Fruit fly (Drosophila melanogaster) whole organism, embryonic: ENCODE results near the gene CG14507.
A peak's percentile ranks its signal among the peaks of the same experiment; 100 is the strongest.

ENCODE experiments used
- Aef1 ChIP-seq: fragments of 200-800 bp; sonication (Bioruptor generic); IDR thresholded peaks from 3 replicates; pipeline ENCODE4 v1.3.6; 2022; ENCODE audit warnings: missing biosample characterization, missing genetic modification characterization
- BEAF-32 ChIP-seq: fragments of 200-800 bp; sonication (Bioruptor generic); optimal IDR thresholded peaks from 3 replicates; lab custom pipeline; 2017; ENCODE audit warnings: missing biosample characterization, missing genetic modification characterization, mild to moderate bottlenecking, moderate library complexity, missing genetic modification reagents
- Bgb ChIP-seq: fragments of 200-800 bp; sonication (Bioruptor generic); IDR thresholded peaks from 2 replicates; pipeline ENCODE4 v1.3.6; 2022; ENCODE audit warnings: missing biosample characterization, missing genetic modification characterization; ENCODE audit not compliant: partially characterized antibody
- CG10209 ChIP-seq: fragments of 200-800 bp; sonication (Bioruptor generic); optimal IDR thresholded peaks from 3 replicates; lab custom pipeline; 2017; ENCODE audit warnings: missing biosample characterization, mild to moderate bottlenecking, missing genetic modification characterization, missing genetic modification reagents
- CG10267 ChIP-seq: fragments of 200-800 bp; sonication (Bioruptor generic); optimal IDR thresholded peaks from 2 replicates; lab custom pipeline; 2018; ENCODE audit warnings: missing biosample characterization, mild to moderate bottlenecking, missing genetic modification characterization, moderate library complexity
- CG10274 ChIP-seq: fragments of 200-800 bp; sonication (Bioruptor generic); optimal IDR thresholded peaks from 3 replicates; lab custom pipeline; 2017; ENCODE audit warnings: missing biosample characterization, mild to moderate bottlenecking, missing genetic modification characterization
- CG10979 ChIP-seq: fragments of 200-800 bp; sonication (Bioruptor generic); optimal IDR thresholded peaks from 2 replicates; lab custom pipeline; 2018; ENCODE audit warnings: missing biosample characterization, mild to moderate bottlenecking, missing genetic modification characterization, moderate library complexity
- CG12659 ChIP-seq: fragments of 200-800 bp; sonication (Bioruptor generic); optimal IDR thresholded peaks from 3 replicates; lab custom pipeline; 2017; ENCODE audit warnings: mild to moderate bottlenecking, missing biosample characterization, missing genetic modification reagents, missing genetic modification characterization
- CG14860 ChIP-seq: fragments of 200-800 bp; sonication (Bioruptor generic); IDR thresholded peaks from 3 replicates; pipeline ENCODE4 v1.3.6; 2022; ENCODE audit warnings: missing biosample characterization, missing genetic modification characterization; ENCODE audit not compliant: partially characterized antibody
- CG15514 ChIP-seq: fragments of 200-800 bp; sonication (Bioruptor generic); optimal IDR thresholded peaks from 3 replicates; lab custom pipeline; 2017; ENCODE audit warnings: missing biosample characterization, missing genetic modification characterization, mild to moderate bottlenecking, moderate library complexity, missing genetic modification reagents
- CG16813 ChIP-seq: fragments of 200-800 bp; sonication (Bioruptor generic); IDR thresholded peaks from 3 replicates; pipeline ENCODE4 v1.3.6; 2022; ENCODE audit warnings: missing biosample characterization, missing genetic modification characterization; ENCODE audit not compliant: partially characterized antibody
- CG17829 ChIP-seq: fragments of 200-800 bp; optimal IDR thresholded peaks from 2 replicates; lab custom pipeline; 2019; ENCODE audit warnings: missing biosample characterization, mild to moderate bottlenecking, missing genetic modification characterization, moderate library complexity
- CG18011 ChIP-seq: fragments of 200-800 bp; sonication (Bioruptor generic); optimal IDR thresholded peaks from 2 replicates; lab custom pipeline; 2017; ENCODE audit warnings: missing biosample characterization, missing genetic modification characterization, mild to moderate bottlenecking, moderate library complexity, missing genotype
- CG2129 ChIP-seq: fragments of 200-800 bp; sonication (Bioruptor generic); IDR thresholded peaks from 2 replicates; pipeline ENCODE4 v1.3.6; 2022; ENCODE audit warnings: missing biosample characterization, missing genetic modification characterization; ENCODE audit not compliant: partially characterized antibody
- CG30403 ChIP-seq: fragments of 200-800 bp; sonication (Bioruptor generic); optimal IDR thresholded peaks from 3 replicates; lab custom pipeline; 2016; ENCODE audit warnings: missing biosample characterization, missing genetic modification characterization
- CG3163 ChIP-seq: fragments of 200-800 bp; sonication (Bioruptor generic); optimal IDR thresholded peaks from 3 replicates; lab custom pipeline; 2016; ENCODE audit warnings: missing biosample characterization, missing genetic modification characterization
- CG34224 ChIP-seq: fragments of 200-800 bp; sonication (Bioruptor generic); IDR thresholded peaks from 3 replicates; pipeline ENCODE4 v1.3.6; 2022; ENCODE audit warnings: missing biosample characterization, missing genetic modification characterization; ENCODE audit not compliant: partially characterized antibody
- CG7928 ChIP-seq: fragments of 200-800 bp; sonication (Bioruptor generic); optimal IDR thresholded peaks from 2 replicates; lab custom pipeline; 2017; ENCODE audit warnings: missing biosample characterization, mild to moderate bottlenecking, missing genetic modification characterization
- CG8478 ChIP-seq: fragments of >200 bp; optimal IDR thresholded peaks from 2 replicates; lab custom pipeline; 2018
- CG8924 ChIP-seq: fragments of 200-800 bp; optimal IDR thresholded peaks from 3 replicates; lab custom pipeline; 2019; ENCODE audit warnings: missing biosample characterization, mild to moderate bottlenecking, missing genetic modification characterization, moderate library complexity
- CG9609 ChIP-seq: fragments of 200-800 bp; sonication (Bioruptor generic); optimal IDR thresholded peaks from 3 replicates; lab custom pipeline; 2016; ENCODE audit warnings: missing biosample characterization, missing genetic modification characterization
- CG9797 ChIP-seq: fragments of 200-800 bp; sonication (Bioruptor generic); optimal IDR thresholded peaks from 3 replicates; lab custom pipeline; 2018; ENCODE audit warnings: missing biosample characterization, mild to moderate bottlenecking, missing genetic modification characterization
- Dek ChIP-seq: fragments of 200-800 bp; sonication (Bioruptor generic); optimal IDR thresholded peaks from 3 replicates; lab custom pipeline; 2019; ENCODE audit warnings: missing biosample characterization, mild to moderate bottlenecking, missing genetic modification characterization, moderate library complexity
- Lhr ChIP-seq: fragments of 200-800 bp; sonication (Bioruptor generic); optimal IDR thresholded peaks from 3 replicates; lab custom pipeline; 2017; ENCODE audit warnings: mild to moderate bottlenecking, missing biosample characterization, missing genetic modification reagents, missing genetic modification characterization
- MBD-R2 ChIP-seq: fragments of 200-800 bp; sonication (Bioruptor generic); IDR thresholded peaks from 2 replicates; pipeline ENCODE4 v1.3.6; 2022; ENCODE audit warnings: missing biosample characterization, missing genetic modification characterization
- Mes4 ChIP-seq: fragments of 200-800 bp; sonication (Bioruptor generic); optimal IDR thresholded peaks from 2 replicates; lab custom pipeline; 2016; ENCODE audit warnings: missing biosample characterization, missing genetic modification characterization
- Pdp1 ChIP-seq, 2 experiments: fragments of 200-800 bp; sonication (Bioruptor generic); optimal IDR thresholded peaks; 3 replicates each; lab custom pipeline; 2016; ENCODE audit warnings: missing biosample characterization in 2 of 2, missing genetic modification characterization in 2 of 2, mild to moderate bottlenecking in 1 of 2, moderate library complexity in 1 of 2
- Sry-δ ChIP-seq: fragments of 200-800 bp; sonication (Bioruptor generic); optimal IDR thresholded peaks from 2 replicates; lab custom pipeline; 2016; ENCODE audit warnings: missing biosample characterization, missing genetic modification characterization
- bbx ChIP-seq: fragments of 200-800 bp; sonication (Bioruptor generic); IDR thresholded peaks from 2 replicates; pipeline ENCODE4 v1.3.6; 2022; ENCODE audit warnings: missing biosample characterization, missing genetic modification characterization; ENCODE audit not compliant: partially characterized antibody
- cg ChIP-seq: fragments of 200-800 bp; sonication (Bioruptor generic); optimal IDR thresholded peaks from 3 replicates; lab custom pipeline; 2019; ENCODE audit warnings: missing biosample characterization, mild to moderate bottlenecking, missing genetic modification characterization, moderate library complexity
- dpn ChIP-seq, 2 experiments: fragments of 200-800 bp; sonication (Bioruptor generic); optimal IDR thresholded peaks; 3 replicates each; lab custom pipeline; 2016; ENCODE audit warnings: missing biosample characterization in 2 of 2, missing genetic modification characterization in 2 of 2
- en ChIP-seq: fragments of 200-800 bp; sonication (Bioruptor generic); optimal IDR thresholded peaks from 2 replicates; lab custom pipeline; 2016; ENCODE audit warnings: missing biosample characterization, missing genetic modification characterization
- fru ChIP-seq: fragments of >200 bp; optimal IDR thresholded peaks from 2 replicates; lab custom pipeline; 2017
- gfzf ChIP-seq: fragments of 200-800 bp; sonication (Bioruptor generic); optimal IDR thresholded peaks from 2 replicates; lab custom pipeline; 2016; ENCODE audit warnings: missing biosample characterization, mild to moderate bottlenecking, missing genetic modification characterization, moderate library complexity
- gro ChIP-seq: fragments of 200-800 bp; sonication (Bioruptor generic); optimal IDR thresholded peaks from 2 replicates; lab custom pipeline; 2016; ENCODE audit warnings: missing biosample characterization, missing genetic modification characterization
- lilli ChIP-seq: fragments of 200-800 bp; sonication (Bioruptor generic); optimal IDR thresholded peaks from 3 replicates; lab custom pipeline; 2016; ENCODE audit warnings: missing biosample characterization, missing genetic modification characterization
- nerfin-1 ChIP-seq: fragments of 200-800 bp; sonication (Bioruptor generic); optimal IDR thresholded peaks from 3 replicates; lab custom pipeline; 2019; ENCODE audit warnings: missing biosample characterization, mild to moderate bottlenecking, missing genetic modification characterization, moderate library complexity
- nerfin-2 ChIP-seq: fragments of 200-800 bp; sonication (Bioruptor generic); IDR thresholded peaks from 2 replicates; pipeline ENCODE4 v1.3.6; 2022; ENCODE audit warnings: missing biosample characterization, missing genetic modification characterization; ENCODE audit not compliant: partially characterized antibody
- phol ChIP-seq: fragments of 200-800 bp; sonication (Bioruptor generic); optimal IDR thresholded peaks from 3 replicates; lab custom pipeline; 2018; ENCODE audit warnings: missing biosample characterization, mild to moderate bottlenecking, missing genetic modification characterization, moderate library complexity
- prd ChIP-seq, 3 experiments: fragments of >200 bp in 2 of 3; fragments of 200-800 bp in 1 of 3; sonication (Bioruptor generic) in 1 of 3; optimal IDR thresholded peaks in 2 of 3; IDR thresholded peaks in 1 of 3; 2 replicates in 2 of 3; 3 replicates in 1 of 3; pipeline versions ENCODE4 v1.3.6 to Lab custom; 2017 to 2022; ENCODE audit warnings: missing biosample characterization in 1 of 3, missing genetic modification characterization in 1 of 3
- row ChIP-seq: fragments of 200-800 bp; sonication (Bioruptor generic); IDR thresholded peaks from 3 replicates; pipeline ENCODE4 v1.3.6; 2022; ENCODE audit warnings: missing biosample characterization, missing genetic modification characterization
- sna ChIP-seq: fragments of 200-800 bp; sonication (Bioruptor generic); IDR thresholded peaks from 2 replicates; pipeline ENCODE4 v1.3.6; 2022; ENCODE audit warnings: missing biosample characterization, missing genetic modification characterization; ENCODE audit not compliant: partially characterized antibody
- stwl ChIP-seq: fragments of 200-800 bp; sonication (Bioruptor generic); optimal IDR thresholded peaks from 3 replicates; lab custom pipeline; 2018; ENCODE audit warnings: missing biosample characterization, mild to moderate bottlenecking, missing genetic modification characterization, moderate library complexity
- sug ChIP-seq: fragments of 200-800 bp; optimal IDR thresholded peaks from 2 replicates; lab custom pipeline; 2019; ENCODE audit warnings: missing biosample characterization, mild to moderate bottlenecking, missing genetic modification characterization, moderate library complexity
- trem ChIP-seq: fragments of 200-800 bp; optimal IDR thresholded peaks from 3 replicates; lab custom pipeline; 2019; ENCODE audit warnings: missing biosample characterization, mild to moderate bottlenecking, missing genetic modification characterization, moderate library complexity
- zen ChIP-seq: fragments of 200-800 bp; sonication (Bioruptor generic); optimal IDR thresholded peaks from 3 replicates; lab custom pipeline; 2018; ENCODE audit warnings: missing biosample characterization, mild to moderate bottlenecking, missing genetic modification characterization, moderate library complexity
- zen2 ChIP-seq: fragments of 200-800 bp; sonication (Bioruptor generic); IDR thresholded peaks from 3 replicates; pipeline ENCODE4 v1.3.6; 2022; ENCODE audit warnings: missing biosample characterization, missing genetic modification characterization; ENCODE audit not compliant: partially characterized antibody

Gene CG14507

DNA sequence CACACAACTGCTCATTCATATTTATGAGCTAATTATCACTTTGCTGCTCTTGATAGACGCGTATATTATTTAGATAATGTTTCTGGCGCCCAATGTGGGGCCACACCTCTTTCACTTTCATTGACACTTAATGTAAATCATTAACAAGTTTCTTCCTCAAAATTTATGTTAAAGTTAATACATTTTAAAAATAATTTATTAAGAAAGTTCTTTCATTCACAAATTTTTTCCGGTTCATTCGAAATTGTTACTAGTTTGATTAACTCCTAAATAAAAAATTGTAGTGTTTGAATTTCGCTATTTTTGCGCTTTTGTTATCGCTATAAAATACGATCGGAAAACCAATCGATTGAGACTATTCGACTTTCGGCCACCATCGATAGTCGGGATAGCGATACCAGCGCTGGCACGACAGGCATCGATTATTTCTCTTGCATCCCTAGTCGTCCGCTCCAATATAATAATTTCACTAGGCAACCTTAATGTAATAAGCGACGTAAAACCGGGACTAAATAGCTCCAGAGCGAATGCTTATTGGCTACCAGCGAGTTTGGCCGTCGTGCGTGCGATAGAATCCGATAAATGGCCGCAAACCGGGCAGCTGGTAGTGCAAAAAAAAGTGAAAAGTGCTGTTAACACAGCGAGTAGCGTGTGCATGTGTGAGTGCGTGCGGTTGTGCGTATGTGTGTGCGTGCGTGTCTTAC is 1.4 kb upstream of the CG14507 start, which contains the start of gene Usp1 (continued):
- TF ChIP-seq bbx: peak; percentile 97
- TF ChIP-seq zen: peak; percentile 47
- TF ChIP-seq Mes4 (GFP tag; lab: Kevin White, UChicago): no peak
- peak in 1 of 2 experiments; percentile 15 for TF ChIP-seq dpn (GFP tag; optimal IDR thresholded peaks at IDR 0.05; lab: Kevin White, UChicago)
- TF ChIP-seq fru (lab: Kevin White, UChicago): no peak
- TF ChIP-seq gfzf (GFP tag; lab: Kevin White, UChicago): peak; percentile 27
- TF ChIP-seq zen2: peak; percentile 94
- peak; percentile 60 for TF ChIP-seq CG15514 (GFP tag; lab: Kevin White, UChicago)
- TF ChIP-seq CG3163 (GFP tag; lab: Kevin White, UChicago): peak; percentile 5
- peak; percentile 14 for TF ChIP-seq Dek (tag; lab: Kevin White, UChicago)
- peak; percentile 78 for TF ChIP-seq CG2129 (GFP tag; lab: Robert Waterston, UW)
- peak; percentile 87 for TF ChIP-seq CG8478 (lab: Kevin White, UChicago)
- TF ChIP-seq stwl: peak; percentile 81
- TF ChIP-seq CG16813: peak; percentile 97
- peak in 1 of 2 experiments; percentile 24 for TF ChIP-seq Pdp1 (GFP tag; optimal IDR thresholded peaks at IDR 0.05; lab: Kevin White, UChicago)
- TF ChIP-seq nerfin-1 (tag; lab: Kevin White, UChicago): peak; percentile 32
- peak; percentile 93 for TF ChIP-seq Sry-δ (GFP tag; lab: Kevin White, UChicago)
- peak; percentile 32 for TF ChIP-seq Lhr
- TF ChIP-seq BEAF-32: peak; percentile 94
- TF ChIP-seq CG30403 (GFP tag; lab: Kevin White, UChicago): no peak
- TF ChIP-seq CG12659 (GFP tag; lab: Kevin White, UChicago): peak; percentile 66
- TF ChIP-seq CG10274 (GFP tag; lab: Kevin White, UChicago): no peak
- TF ChIP-seq trem (tag; lab: Kevin White, UChicago): peak; percentile 54
- peak; percentile 16 for TF ChIP-seq CG10979
- TF ChIP-seq CG9609 (GFP tag; lab: Kevin White, UChicago): peak; percentile 16
- peak; percentile 95 for TF ChIP-seq CG34224 (GFP tag; lab: Robert Waterston, UW)
- TF ChIP-seq CG10209 (GFP tag; lab: Kevin White, UChicago): no peak
- TF ChIP-seq Bgb (GFP tag; lab: Robert Waterston, UW): peak; percentile 98
- peak; percentile 96 for TF ChIP-seq cg (GFP tag; lab: Kevin White, UChicago)
- TF ChIP-seq CG14860 (GFP tag; lab: Robert Waterston, UW): peak; percentile 97
- peak; percentile 27 for TF ChIP-seq CG8924 (tag; lab: Kevin White, UChicago)
- peak; percentile 44 for TF ChIP-seq CG9797
- peak; percentile 96 for TF ChIP-seq nerfin-2 (GFP tag; lab: Robert Waterston, UW)
- TF ChIP-seq CG7928 (GFP tag; lab: Kevin White, UChicago): peak; percentile 85
- TF ChIP-seq sug: peak; percentile 8
- TF ChIP-seq gro (GFP tag; lab: Kevin White, UChicago): peak; percentile 65
- TF ChIP-seq Aef1 (GFP tag; lab: Robert Waterston, UW): no peak
- no peak for TF ChIP-seq en (GFP tag; lab: Kevin White, UChicago)
- TF ChIP-seq MBD-R2: peak; percentile 53
- TF ChIP-seq row (GFP tag; lab: Robert Waterston, UW): peak; percentile 14; the same call in 1 of the 3 replicates
- TF ChIP-seq CG10267 (tag; lab: Kevin White, UChicago): peak; percentile 53
- TF ChIP-seq prd (optimal IDR thresholded peaks at IDR 0.05; lab: Kevin White, UChicago): no peak
- no peak for TF ChIP-seq prd (GFP tag; IDR thresholded peaks at IDR 0.05; lab: Robert Waterston, UW)
- TF ChIP-seq CG17829 (tag; lab: Kevin White, UChicago): peak; percentile 52
- TF ChIP-seq lilli (GFP tag; lab: Kevin White, UChicago): peak; percentile 27
- peak; percentile 49 for TF ChIP-seq phol (tag; lab: Kevin White, UChicago)
- TF ChIP-seq CG18011 (GFP tag; lab: Kevin White, UChicago): no peak
- TF ChIP-seq sna (GFP tag; lab: Robert Waterston, UW): peak; percentile 90
